Fruit fly (Drosophila melanogaster) whole organism, embryonic: ENCODE data around the gene ATPsynB.
A peak's percentile ranks its signal among the peaks of the same experiment; 100 is the strongest.

Experiments
- Blimp-1 ChIP-seq: fragments of 200-800 bp; sonication (Bioruptor generic); optimal IDR thresholded peaks from 3 replicates; lab custom pipeline; 2018; ENCODE audit warnings: missing biosample characterization, missing genetic modification characterization, mild to moderate bottlenecking, moderate library complexity, missing genetic modification reagents
- CG31388 ChIP-seq: fragments of 200-800 bp; sonication (Bioruptor generic); optimal IDR thresholded peaks from 2 replicates; lab custom pipeline; 2016; ENCODE audit warnings: missing biosample characterization, missing genetic modification characterization
- CG9727 ChIP-seq: fragments of 200-800 bp; sonication (Bioruptor generic); optimal IDR thresholded peaks from 3 replicates; lab custom pipeline; 2017; ENCODE audit warnings: missing biosample characterization, mild to moderate bottlenecking, missing genetic modification characterization
- HLHmδ ChIP-seq: fragments of 200-800 bp; sonication (Bioruptor generic); optimal IDR thresholded peaks from 2 replicates; lab custom pipeline; 2018; ENCODE audit warnings: missing biosample characterization, mild to moderate bottlenecking, missing genetic modification characterization, moderate library complexity
- HmgD ChIP-seq: fragments of 200-800 bp; sonication (Bioruptor generic); optimal IDR thresholded peaks from 3 replicates; lab custom pipeline; 2016; ENCODE audit warnings: missing biosample characterization, missing genetic modification characterization
- Lhr ChIP-seq: fragments of 200-800 bp; sonication (Bioruptor generic); optimal IDR thresholded peaks from 3 replicates; lab custom pipeline; 2017; ENCODE audit warnings: mild to moderate bottlenecking, missing biosample characterization, missing genetic modification reagents, missing genetic modification characterization
- Six4 ChIP-seq: fragments of 200-800 bp; sonication (Bioruptor generic); optimal IDR thresholded peaks from 2 replicates; lab custom pipeline; 2016; ENCODE audit warnings: missing biosample characterization, missing genetic modification characterization
- dmrt99B ChIP-seq: fragments of 200-800 bp; sonication (Bioruptor generic); optimal IDR thresholded peaks from 2 replicates; lab custom pipeline; 2018; ENCODE audit warnings: missing biosample characterization, mild to moderate bottlenecking, missing genetic modification characterization, moderate library complexity
- fd102C ChIP-seq: fragments of 200-800 bp; sonication (Bioruptor generic); optimal IDR thresholded peaks from 2 replicates; lab custom pipeline; 2018; ENCODE audit warnings: missing biosample characterization, mild to moderate bottlenecking, missing genetic modification characterization, moderate library complexity
- pros ChIP-seq: fragments of 200-800 bp; sonication (Bioruptor generic); optimal IDR thresholded peaks from 3 replicates; lab custom pipeline; 2019; ENCODE audit warnings: missing biosample characterization, mild to moderate bottlenecking, missing genetic modification characterization, moderate library complexity

dm6 chr3L:9742342-9742741 lies 12.5 kb downstream of the ATPsynB start:
- TF ChIP-seq fd102C (GFP tag; lab: Kevin White, UChicago) (no peak), CG31388 (GFP tag; lab: Kevin White, UChicago) (no peak), dmrt99B (tag; lab: Kevin White, UChicago) (peak; percentile 3), Lhr (no peak), pros (no peak), CG9727 (no peak), HLHmδ (GFP tag; lab: Kevin White, UChicago) (no peak), Six4 (GFP tag; lab: Kevin White, UChicago) (no peak), HmgD (GFP tag; lab: Kevin White, UChicago) (no peak), Blimp-1 (peak; percentile 27)
